Fruit fly (Drosophila melanogaster) whole organism, pupa: ENCODE measurements around the gene Nup358.

Experiments used
- CG14655 ChIP-seq: fragments of 200-800 bp; sonication (Bioruptor generic); optimal IDR thresholded peaks from 3 replicates; lab custom pipeline; 2017; ENCODE audit warnings: mild to moderate bottlenecking, missing biosample characterization, missing genetic modification reagents, missing genetic modification characterization
- CG34367 ChIP-seq: fragments of 200-800 bp; sonication (Bioruptor generic); optimal IDR thresholded peaks from 2 replicates; lab custom pipeline; 2018; ENCODE audit warnings: missing biosample characterization, mild to moderate bottlenecking, missing genetic modification characterization
- CG8301 ChIP-seq: fragments of 200-800 bp; sonication (Bioruptor generic); optimal IDR thresholded peaks from 2 replicates; lab custom pipeline; 2018; ENCODE audit warnings: missing biosample characterization, mild to moderate bottlenecking, missing genetic modification characterization
- CG9948 ChIP-seq: fragments of 200-800 bp; sonication (Bioruptor generic); optimal IDR thresholded peaks from 2 replicates; lab custom pipeline; 2018; ENCODE audit warnings: missing biosample characterization, mild to moderate bottlenecking, missing genetic modification characterization, moderate library complexity
- D1 ChIP-seq: fragments of 200-800 bp; sonication (Bioruptor generic); optimal IDR thresholded peaks from 2 replicates; lab custom pipeline; 2018; ENCODE audit warnings: missing biosample characterization, mild to moderate bottlenecking, missing genetic modification characterization, moderate library complexity
- EcR ChIP-seq: fragments of 200-800 bp; sonication (Bioruptor generic); optimal IDR thresholded peaks from 3 replicates; lab custom pipeline; 2019; ENCODE audit warnings: missing biosample characterization, missing genetic modification characterization, mild to moderate bottlenecking, moderate library complexity, missing genetic modification reagents
- fd96Ca ChIP-seq: fragments of 200-800 bp; sonication (Bioruptor generic); IDR thresholded peaks from 3 replicates; pipeline ENCODE4 v1.3.6; 2022; ENCODE audit warnings: missing biosample characterization, missing genetic modification characterization
- gl ChIP-seq: fragments of 200-800 bp; sonication (Bioruptor generic); optimal IDR thresholded peaks from 2 replicates; lab custom pipeline; 2018; ENCODE audit warnings: missing biosample characterization, mild to moderate bottlenecking, missing genetic modification characterization

dm6 chr3R:25208042-25208766 lies 40.9 kb upstream of the Nup358 start, which contains the start of gene Cad96Ca:
- no peak for TF ChIP-seq CG8301 (tag; lab: Kevin White, UChicago)
- no peak for TF ChIP-seq D1
- no peak for TF ChIP-seq fd96Ca (GFP tag; lab: Robert Waterston, UW)
- no peak for TF ChIP-seq CG34367
- TF ChIP-seq CG9948 = no peak
- TF ChIP-seq CG14655 = no peak
- no peak for TF ChIP-seq gl
- peak; percentile 48 for TF ChIP-seq EcR (GFP tag; lab: Kevin White, UChicago)
